Fruit fly (Drosophila melanogaster) whole organism, embryonic: ENCODE measurements around the gene Chd1.
A peak's percentile ranks its signal among the peaks of the same experiment; 100 is the strongest.

Experiments used
- BtbVII ChIP-seq: fragments of 200-800 bp; sonication (Bioruptor generic); optimal IDR thresholded peaks from 3 replicates; lab custom pipeline; 2017; ENCODE audit warnings: missing biosample characterization, mild to moderate bottlenecking, missing genetic modification characterization
- CG10543 ChIP-seq: fragments of 200-800 bp; sonication (Bioruptor generic); optimal IDR thresholded peaks from 3 replicates; lab custom pipeline; 2017; ENCODE audit warnings: missing biosample characterization, mild to moderate bottlenecking, missing genetic modification characterization, moderate library complexity
- CG10979 ChIP-seq: fragments of 200-800 bp; sonication (Bioruptor generic); optimal IDR thresholded peaks from 2 replicates; lab custom pipeline; 2018; ENCODE audit warnings: missing biosample characterization, mild to moderate bottlenecking, missing genetic modification characterization, moderate library complexity
- CG12391 ChIP-seq: fragments of 200-800 bp; sonication (Bioruptor generic); optimal IDR thresholded peaks from 3 replicates; lab custom pipeline; 2018; ENCODE audit warnings: missing biosample characterization, mild to moderate bottlenecking, missing genetic modification characterization, moderate library complexity
- CG16863 ChIP-seq: fragments of 200-800 bp; sonication (Bioruptor generic); optimal IDR thresholded peaks from 3 replicates; lab custom pipeline; 2016; ENCODE audit warnings: missing biosample characterization, missing genetic modification characterization
- CG18262 ChIP-seq: fragments of 200-800 bp; optimal IDR thresholded peaks from 3 replicates; lab custom pipeline; 2019; ENCODE audit warnings: missing biosample characterization, mild to moderate bottlenecking, missing genetic modification characterization, moderate library complexity
- CG18599 ChIP-seq: fragments of 200-800 bp; sonication (Bioruptor generic); optimal IDR thresholded peaks from 3 replicates; lab custom pipeline; 2017; ENCODE audit warnings: missing biosample characterization, missing genetic modification characterization, mild to moderate bottlenecking, moderate library complexity, missing genetic modification reagents
- CG2678 ChIP-seq: fragments of 200-800 bp; sonication (Bioruptor generic); optimal IDR thresholded peaks from 3 replicates; lab custom pipeline; 2019; ENCODE audit warnings: missing biosample characterization, mild to moderate bottlenecking, missing genetic modification characterization, moderate library complexity
- CG31441 ChIP-seq: fragments of 200-800 bp; sonication (Bioruptor generic); IDR thresholded peaks from 2 replicates; pipeline ENCODE4 v1.3.6; 2022; ENCODE audit warnings: missing biosample characterization, missing genetic modification characterization
- CG42726 ChIP-seq: fragments of 200-800 bp; sonication (Bioruptor generic); IDR thresholded peaks from 2 replicates; pipeline ENCODE4 v1.3.6; 2022; ENCODE audit warnings: missing biosample characterization, missing genetic modification characterization; ENCODE audit not compliant: partially characterized antibody
- CG4282 ChIP-seq: fragments of 200-800 bp; sonication (Bioruptor generic); optimal IDR thresholded peaks from 2 replicates; lab custom pipeline; 2016; ENCODE audit warnings: missing biosample characterization, missing genetic modification characterization
- CG5245 ChIP-seq: fragments of 200-800 bp; sonication (Bioruptor generic); optimal IDR thresholded peaks from 3 replicates; lab custom pipeline; 2016; ENCODE audit warnings: missing biosample characterization, missing genetic modification characterization
- CG6272 ChIP-seq: fragments of 200-800 bp; sonication (Bioruptor generic); IDR thresholded peaks from 2 replicates; pipeline ENCODE4 v1.3.6; 2022; ENCODE audit warnings: missing biosample characterization, missing genetic modification characterization
- CG8089 ChIP-seq: fragments of 200-800 bp; sonication (Bioruptor generic); optimal IDR thresholded peaks from 3 replicates; lab custom pipeline; 2016; ENCODE audit warnings: missing biosample characterization, missing genetic modification characterization
- CG8478 ChIP-seq: fragments of >200 bp; optimal IDR thresholded peaks from 2 replicates; lab custom pipeline; 2018
- CoRest ChIP-seq: fragments of 200-800 bp; sonication (Bioruptor generic); optimal IDR thresholded peaks from 3 replicates; lab custom pipeline; 2018; ENCODE audit warnings: missing biosample characterization, mild to moderate bottlenecking, missing genetic modification characterization, moderate library complexity
- Dad ChIP-seq: fragments of 200-800 bp; sonication (Bioruptor generic); optimal IDR thresholded peaks from 3 replicates; lab custom pipeline; 2016; ENCODE audit warnings: missing biosample characterization, missing genetic modification characterization
- Dref ChIP-seq: fragments of 200-800 bp; sonication (Bioruptor generic); IDR thresholded peaks from 2 replicates; pipeline ENCODE4 v1.3.6; 2022; ENCODE audit warnings: missing biosample characterization, missing genetic modification characterization
- ERR ChIP-seq: fragments of 200-800 bp; sonication (Bioruptor generic); optimal IDR thresholded peaks from 2 replicates; lab custom pipeline; 2016; ENCODE audit warnings: missing biosample characterization, missing genetic modification characterization
- Fer3 ChIP-seq: fragments of 200-800 bp; sonication (Bioruptor generic); optimal IDR thresholded peaks from 2 replicates; lab custom pipeline; 2018; ENCODE audit warnings: missing biosample characterization, mild to moderate bottlenecking, missing genetic modification characterization, moderate library complexity
- HLH4C ChIP-seq: fragments of 200-800 bp; sonication (Bioruptor generic); IDR thresholded peaks from 3 replicates; pipeline ENCODE4 v1.3.6; 2022; ENCODE audit warnings: missing biosample characterization, missing genetic modification characterization; ENCODE audit not compliant: partially characterized antibody
- HmgZ ChIP-seq: fragments of 200-800 bp; sonication (Bioruptor generic); optimal IDR thresholded peaks from 2 replicates; lab custom pipeline; 2018; ENCODE audit warnings: missing biosample characterization, mild to moderate bottlenecking, missing genetic modification characterization
- Hr3 ChIP-seq: fragments of 200-800 bp; sonication (Bioruptor generic); optimal IDR thresholded peaks from 3 replicates; lab custom pipeline; 2016; ENCODE audit warnings: missing biosample characterization, missing genetic modification characterization
- Hr39 ChIP-seq: fragments of >200 bp; optimal IDR thresholded peaks from 2 replicates; lab custom pipeline; 2017
- MESR4 ChIP-seq: fragments of 200-800 bp; sonication (Bioruptor generic); optimal IDR thresholded peaks from 2 replicates; lab custom pipeline; 2018; ENCODE audit warnings: missing biosample characterization, mild to moderate bottlenecking, missing genetic modification characterization, moderate library complexity
- Meics ChIP-seq: fragments of 200-800 bp; sonication (Bioruptor generic); optimal IDR thresholded peaks from 2 replicates; lab custom pipeline; 2017; ENCODE audit warnings: missing biosample characterization, mild to moderate bottlenecking, missing genetic modification characterization
- Scr ChIP-seq: fragments of 200-800 bp; sonication (Bioruptor generic); IDR thresholded peaks from 2 replicates; pipeline ENCODE4 v1.3.6; 2022; ENCODE audit warnings: missing biosample characterization, missing genetic modification characterization; ENCODE audit not compliant: partially characterized antibody
- Sry-β ChIP-seq: fragments of 200-800 bp; sonication (Bioruptor generic); optimal IDR thresholded peaks from 2 replicates; lab custom pipeline; 2018; ENCODE audit warnings: missing biosample characterization, mild to moderate bottlenecking, missing genetic modification characterization, moderate library complexity
- Vsx1 ChIP-seq: fragments of 200-800 bp; sonication (Bioruptor generic); optimal IDR thresholded peaks from 2 replicates; lab custom pipeline; 2017; ENCODE audit warnings: missing biosample characterization, mild to moderate bottlenecking, missing genetic modification characterization, missing genetic modification reagents
- ato ChIP-seq: fragments of 200-800 bp; sonication (Bioruptor generic); IDR thresholded peaks from 2 replicates; pipeline ENCODE4 v1.3.6; 2022; ENCODE audit warnings: missing biosample characterization, missing genetic modification characterization; ENCODE audit not compliant: partially characterized antibody
- chif ChIP-seq, 2 experiments: fragments of 200-800 bp; sonication (Bioruptor generic); optimal IDR thresholded peaks; 3 replicates each; lab custom pipeline; 2016; ENCODE audit warnings: missing biosample characterization in 2 of 2, missing genetic modification characterization in 2 of 2
- chn ChIP-seq: fragments of 200-800 bp; sonication (Bioruptor generic); optimal IDR thresholded peaks from 2 replicates; lab custom pipeline; 2016; ENCODE audit warnings: missing biosample characterization, missing genetic modification characterization
- crc ChIP-seq: fragments of 200-800 bp; sonication (Bioruptor generic); optimal IDR thresholded peaks from 2 replicates; lab custom pipeline; 2016; ENCODE audit warnings: missing biosample characterization, missing genetic modification characterization
- dmrt11E ChIP-seq: fragments of 200-800 bp; sonication (Bioruptor generic); optimal IDR thresholded peaks from 3 replicates; lab custom pipeline; 2018; ENCODE audit warnings: missing biosample characterization, mild to moderate bottlenecking, missing genetic modification characterization, moderate library complexity
- fd96Cb ChIP-seq: fragments of 200-800 bp; sonication (Bioruptor generic); optimal IDR thresholded peaks from 2 replicates; lab custom pipeline; 2018; ENCODE audit warnings: missing biosample characterization, mild to moderate bottlenecking, missing genetic modification characterization, moderate library complexity
- hb ChIP-seq: fragments of 200-800 bp; sonication (Bioruptor generic); IDR thresholded peaks from 3 replicates; pipeline ENCODE4 v1.3.6; 2022; ENCODE audit warnings: missing biosample characterization, missing genetic modification characterization; ENCODE audit not compliant: partially characterized antibody
- hkb ChIP-seq, 2 experiments: fragments of 200-800 bp in 1 of 2; fragments of >200 bp in 1 of 2; sonication (Bioruptor generic) in 1 of 2; IDR thresholded peaks in 1 of 2; optimal IDR thresholded peaks in 1 of 2; 2 replicates each; pipeline versions ENCODE4 v1.3.6 to Lab custom; 2017 to 2022; ENCODE audit warnings: missing biosample characterization in 1 of 2, missing genetic modification characterization in 1 of 2
- hth ChIP-seq: fragments of >200 bp; optimal IDR thresholded peaks from 2 replicates; lab custom pipeline; 2017; ENCODE audit warnings: inconsistent platforms
- inv ChIP-seq: fragments of 200-800 bp; sonication (Bioruptor generic); IDR thresholded peaks from 2 replicates; pipeline ENCODE4 v1.3.6; 2022; ENCODE audit warnings: missing biosample characterization, missing genetic modification characterization; ENCODE audit not compliant: partially characterized antibody
- jing ChIP-seq: fragments of 200-800 bp; sonication (Bioruptor generic); optimal IDR thresholded peaks from 2 replicates; lab custom pipeline; 2018; ENCODE audit warnings: missing biosample characterization, mild to moderate bottlenecking, missing genetic modification characterization
- jumu ChIP-seq: fragments of 200-800 bp; sonication (Bioruptor generic); optimal IDR thresholded peaks from 3 replicates; lab custom pipeline; 2016; ENCODE audit warnings: missing biosample characterization, missing genetic modification characterization
- lilli ChIP-seq: fragments of 200-800 bp; sonication (Bioruptor generic); optimal IDR thresholded peaks from 3 replicates; lab custom pipeline; 2016; ENCODE audit warnings: missing biosample characterization, missing genetic modification characterization
- lola ChIP-seq, 3 experiments: fragments of >200 bp in 2 of 3; fragments of 200-800 bp in 1 of 3; sonication (Bioruptor generic) in 1 of 3; optimal IDR thresholded peaks; 2 replicates each; lab custom pipeline; 2017 to 2019; ENCODE audit warnings: missing biosample characterization in 3 of 3, missing genetic modification characterization in 3 of 3, mild to moderate bottlenecking in 1 of 3, moderate library complexity in 1 of 3
- p53 ChIP-seq: fragments of 200-800 bp; sonication (Bioruptor generic); optimal IDR thresholded peaks from 2 replicates; lab custom pipeline; 2016; ENCODE audit warnings: missing biosample characterization, missing genetic modification characterization
- psq ChIP-seq: fragments of 200-800 bp; sonication (Bioruptor generic); optimal IDR thresholded peaks from 2 replicates; lab custom pipeline; 2017; ENCODE audit warnings: missing biosample characterization, missing genetic modification characterization
- pum ChIP-seq: fragments of 200-800 bp; sonication (Bioruptor generic); optimal IDR thresholded peaks from 2 replicates; lab custom pipeline; 2016; ENCODE audit warnings: missing biosample characterization, missing genetic modification characterization
- scrt ChIP-seq: fragments of 200-800 bp; sonication (Bioruptor generic); optimal IDR thresholded peaks from 2 replicates; lab custom pipeline; 2018; ENCODE audit warnings: missing biosample characterization, mild to moderate bottlenecking, missing genetic modification characterization, moderate library complexity
- sima ChIP-seq: fragments of 200-800 bp; sonication (Bioruptor generic); optimal IDR thresholded peaks from 2 replicates; lab custom pipeline; 2016; ENCODE audit warnings: missing biosample characterization, missing genetic modification characterization
- unpg ChIP-seq: fragments of 200-800 bp; sonication (Bioruptor generic); optimal IDR thresholded peaks from 3 replicates; lab custom pipeline; 2018; ENCODE audit warnings: missing biosample characterization, mild to moderate bottlenecking, missing genetic modification characterization, moderate library complexity
- zen2 ChIP-seq: fragments of 200-800 bp; sonication (Bioruptor generic); IDR thresholded peaks from 3 replicates; pipeline ENCODE4 v1.3.6; 2022; ENCODE audit warnings: missing biosample characterization, missing genetic modification characterization; ENCODE audit not compliant: partially characterized antibody

Gene Chd1

dm6 chr2L:2992664-2993174 lies 5.2 kb upstream of the Chd1 start, which contains the start of the genes okr and CG3558 (continued):
- TF ChIP-seq chn (GFP tag; lab: Kevin White, UChicago) (no peak), sima (GFP tag; lab: Kevin White, UChicago) (no peak), CG8478 (no peak), fd96Cb (no peak), HmgZ (tag; lab: Kevin White, UChicago) (no peak), CG31441 (GFP tag; lab: Robert Waterston, UW) (no peak), inv (GFP tag; lab: Robert Waterston, UW) (peak; percentile 72), Hr3 (no peak), CG42726 (GFP tag; lab: Robert Waterston, UW) (no peak; the same call in 1 of the 2 replicates), CG5245 (no peak), pum (GFP tag; lab: Kevin White, UChicago) (no peak), MESR4 (GFP tag; lab: Kevin White, UChicago) (peak; percentile 72), Fer3 (tag; lab: Kevin White, UChicago) (no peak), CG18262 (tag; lab: Kevin White, UChicago) (peak; percentile 1), Sry-β (GFP tag; lab: Kevin White, UChicago) (no peak), psq (GFP tag; lab: Kevin White, UChicago) (no peak), Meics (GFP tag; lab: Kevin White, UChicago) (no peak), Scr (GFP tag; lab: Robert Waterston, UW) (peak; percentile 87), lola (GFP tag; optimal IDR thresholded peaks at IDR 0.05; lab: Kevin White, UChicago) (peak in 1 of 3 experiments; percentile 7), Vsx1 (no peak), scrt (GFP tag; lab: Kevin White, UChicago) (no peak), CG12391 (tag; lab: Kevin White, UChicago) (peak; percentile 9), jumu (GFP tag; lab: Kevin White, UChicago) (no peak), CG4282 (no peak), CG8089 (GFP tag; lab: Kevin White, UChicago) (no peak), hth (lab: Kevin White, UChicago) (no peak), CG10543 (GFP tag; lab: Kevin White, UChicago) (no peak), Dref (peak; percentile 72), Dad (GFP tag; lab: Kevin White, UChicago) (no peak), unpg (GFP tag; lab: Kevin White, UChicago) (no peak), CG10979 (tag; lab: Kevin White, UChicago) (no peak), jing (GFP tag; lab: Kevin White, UChicago) (no peak), ERR (no peak), CG16863 (GFP tag; lab: Kevin White, UChicago) (no peak), BtbVII (no peak), p53 (GFP tag; lab: Kevin White, UChicago) (no peak), CG18599 (GFP tag; lab: Kevin White, UChicago) (no peak), chif (GFP tag; optimal IDR thresholded peaks at IDR 0.05; lab: Kevin White, UChicago) (no peak), hb (GFP tag; lab: Robert Waterston, UW) (peak; percentile 66; the same call in 2 of the 3 replicates), hkb (optimal IDR thresholded peaks at IDR 0.05; lab: Kevin White, UChicago) (no peak), hkb (GFP tag; IDR thresholded peaks at IDR 0.05; lab: Robert Waterston, UW) (no peak), HLH4C (peak; percentile 78), crc (GFP tag; lab: Kevin White, UChicago) (no peak), CoRest (tag; lab: Kevin White, UChicago) (no peak), CG2678 (tag; lab: Kevin White, UChicago) (no peak), lilli (GFP tag; lab: Kevin White, UChicago) (peak; percentile 21), ato (peak; percentile 25; the same call in 1 of the 2 replicates), zen2 (peak; percentile 70; the same call in 1 of the 3 replicates), CG6272 (GFP tag; lab: Robert Waterston, UW) (no peak), Hr39 (lab: Kevin White, UChicago) (no peak), dmrt11E (tag; lab: Kevin White, UChicago) (no peak)
